Fruit fly (Drosophila melanogaster) whole organism, adult: ENCODE measurements around the gene PPYR1.

Source experiments
- CG12768 ChIP-seq: fragments of 200-800 bp; sonication (Bioruptor generic); optimal IDR thresholded peaks from 2 replicates; lab custom pipeline; 2017; ENCODE audit warnings: missing biosample characterization, missing genetic modification characterization, mild to moderate bottlenecking, moderate library complexity, missing genetic modification reagents
- CG33017 ChIP-seq: fragments of 200-800 bp; sonication (Bioruptor generic); optimal IDR thresholded peaks from 2 replicates; lab custom pipeline; 2018; ENCODE audit warnings: missing biosample characterization, mild to moderate bottlenecking, missing genetic modification characterization, moderate library complexity
- CG7101 ChIP-seq: fragments of 200-800 bp; sonication (Bioruptor generic); optimal IDR thresholded peaks from 2 replicates; lab custom pipeline; 2018; ENCODE audit warnings: missing biosample characterization, mild to moderate bottlenecking, missing genetic modification characterization, moderate library complexity
- Clk ChIP-seq: fragments of 200-800 bp; sonication (Bioruptor generic); optimal IDR thresholded peaks from 2 replicates; lab custom pipeline; 2017; ENCODE audit warnings: missing biosample characterization, missing genetic modification characterization
- Hr96 ChIP-seq: fragments of 200-800 bp; sonication (Bioruptor generic); optimal IDR thresholded peaks from 2 replicates; lab custom pipeline; 2016; ENCODE audit warnings: missing biosample characterization, missing genetic modification characterization
- cnc ChIP-seq, 2 experiments: fragments of >200 bp; optimal IDR thresholded peaks; 2 replicates each; lab custom pipeline; 2017
- kay ChIP-seq: fragments of 200-800 bp; sonication (Bioruptor generic); peaks from one replicate; lab custom pipeline; 2016; ENCODE audit warnings: missing biosample characterization, missing genetic modification characterization, borderline replicate concordance
- ovo ChIP-seq: fragments of 200-800 bp; sonication (Bioruptor generic); optimal IDR thresholded peaks from 2 replicates; lab custom pipeline; 2016; ENCODE audit warnings: missing biosample characterization, missing genetic modification characterization
- pad ChIP-seq: fragments of 200-800 bp; sonication (Bioruptor generic); optimal IDR thresholded peaks from 3 replicates; lab custom pipeline; 2017; ENCODE audit warnings: missing biosample characterization, missing genetic modification characterization, mild to moderate bottlenecking, moderate library complexity, missing genetic modification reagents

DNA sequence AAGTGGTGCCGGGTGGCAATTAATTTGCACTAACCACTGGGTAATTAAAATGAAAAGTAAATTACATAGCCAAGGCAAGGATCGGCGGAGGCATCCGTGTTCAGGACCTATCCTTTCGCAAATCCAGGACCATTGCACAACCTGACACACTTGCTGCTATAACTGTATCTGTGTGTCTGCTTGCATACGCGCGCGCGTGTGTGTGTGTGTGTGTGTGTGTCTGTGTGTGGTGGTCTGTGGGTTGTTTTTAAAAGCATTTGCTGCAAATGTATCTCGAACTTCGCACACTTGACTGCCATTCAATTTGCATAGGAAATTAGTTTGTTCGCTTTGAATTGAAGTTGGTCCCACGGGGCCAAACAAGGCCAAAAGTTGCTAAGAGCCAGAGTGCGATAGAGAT lies 14.6 kb upstream of the PPYR1 start:
- TF ChIP-seq Clk (GFP tag; lab: Kevin White, UChicago) = no peak
- TF ChIP-seq CG33017 (tag; lab: Kevin White, UChicago) = no peak
- no peak for TF ChIP-seq pad (GFP tag; lab: Kevin White, UChicago)
- no peak for TF ChIP-seq kay (GFP tag; lab: Kevin White, UChicago)
- no peak for TF ChIP-seq cnc (optimal IDR thresholded peaks at IDR 0.05; lab: Kevin White, UChicago)
- no peak for TF ChIP-seq CG7101 (tag; lab: Kevin White, UChicago)
- TF ChIP-seq CG12768 (GFP tag; lab: Kevin White, UChicago) = no peak
- TF ChIP-seq ovo (GFP tag; lab: Kevin White, UChicago) = no peak
- no peak for TF ChIP-seq Hr96 (GFP tag; lab: Kevin White, UChicago)
